Worm (Caenorhabditis elegans): ENCODE results near the gene srh-182.

srh-182 gene

DNA sequence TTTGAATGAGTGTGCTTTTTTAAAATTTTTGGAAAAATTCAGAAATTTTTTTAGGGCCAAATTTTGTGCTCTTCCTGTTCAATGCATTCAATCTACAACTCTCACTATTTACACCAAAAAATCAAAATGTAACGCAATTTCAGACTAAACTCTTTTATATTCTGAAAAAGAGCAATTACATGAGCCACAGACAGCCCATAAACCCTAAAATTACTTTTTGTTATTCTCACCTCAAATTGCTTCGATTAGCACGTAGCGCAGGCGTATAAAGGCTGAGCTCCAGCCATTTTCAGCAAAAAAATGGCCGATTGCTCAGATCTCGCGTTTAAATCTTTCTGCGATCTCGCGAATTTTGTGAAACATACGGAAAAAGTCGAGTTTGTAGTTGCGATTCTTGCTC is 41.9 kb downstream of the srh-182 start, which contains the start of gene srw-82:
TSS of gene srw-82 (plus strand) at position 301 of the 400 bp plus-strand sequence.
- TF ChIP-seq T07F8.4 (tag; optimal IDR thresholded peaks at IDR 0.05) (no peak), Y67H2A.10 (GFP tag; conservative IDR thresholded peaks at IDR 0.05) (no peak), ceh-79 (tag; optimal IDR thresholded peaks at IDR 0.05) (no peak), mcd-1 (GFP tag; IDR thresholded peaks at IDR 0.05) (no peak), unc-130 (GFP tag; optimal IDR thresholded peaks at IDR 0.05) (no peak), hlh-12 (tag; optimal IDR thresholded peaks at IDR 0.05) (no peak), F23B12.7 (tag; optimal IDR thresholded peaks at IDR 0.05; ENCODE audit: insufficient read depth) (no peak), dox-1 (GFP tag; IDR thresholded peaks at IDR 0.05) (no peak), lsy-27 (tag; optimal IDR thresholded peaks at IDR 0.05; ENCODE audit: borderline replicate concordance, insufficient read depth) (no peak), madf-10 (tag; optimal IDR thresholded peaks at IDR 0.05) (no peak), pbrm-1 (GFP tag; IDR thresholded peaks at IDR 0.05) (no peak), mes-4 (tag; optimal IDR thresholded peaks at IDR 0.05) (no peak), Y56A3A.18 (GFP tag; IDR thresholded peaks at IDR 0.05) (no peak), K12H6.12 (tag; optimal IDR thresholded peaks at IDR 0.05) (no peak), F52B5.7 (tag; optimal IDR thresholded peaks at IDR 0.05) (no peak), repo-1 (tag; optimal IDR thresholded peaks at IDR 0.05) (no peak)

DNA sequence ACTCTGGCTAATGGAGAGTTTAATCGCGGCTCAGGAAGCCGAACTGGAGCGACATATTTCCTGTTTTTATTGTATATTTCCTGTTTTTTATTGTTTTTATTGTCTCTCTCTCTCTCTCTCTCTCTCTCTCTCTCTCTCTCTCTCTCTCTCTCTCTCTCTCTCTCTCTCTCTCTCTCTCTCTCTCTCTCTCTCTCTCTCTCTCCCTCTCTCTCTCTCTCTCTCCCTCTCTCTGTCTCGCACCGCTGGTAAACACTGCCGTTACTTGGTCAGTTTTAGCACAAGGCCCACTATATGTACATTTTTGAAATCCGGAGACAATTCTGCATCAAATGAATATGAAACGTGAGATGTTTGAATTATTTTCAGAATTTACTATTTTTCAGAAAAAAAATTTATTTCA is 42.5 kb downstream of the srh-182 start:
- 0 out of 2 replicates have a peak, but pooled peaks have one; percentile 12 for TF ChIP-seq mcd-1 (GFP tag; IDR thresholded peaks at IDR 0.05)
- peak; percentile 81 for TF ChIP-seq egrh-3 (GFP tag; IDR thresholded peaks at IDR 0.05)
- no peak for TF ChIP-seq madf-6 (GFP tag; IDR thresholded peaks at IDR 0.05)
- TF ChIP-seq dpl-1 (GFP tag; optimal IDR thresholded peaks at IDR 0.05) = no peak
- TF ChIP-seq F23B12.7 (tag; optimal IDR thresholded peaks at IDR 0.05; ENCODE audit: insufficient read depth) = no peak
- TF ChIP-seq Y53G8AR.9 (GFP tag; conservative IDR thresholded peaks at IDR 0.05) = no peak
- no peak for TF ChIP-seq ccch-3 (GFP tag; optimal IDR thresholded peaks at IDR 0.05)
- TF ChIP-seq B0035.1 (tag; optimal IDR thresholded peaks at IDR 0.05) = no peak
- TF ChIP-seq hsf-1 (GFP tag; IDR thresholded peaks at IDR 0.05) = no peak
- TF ChIP-seq snpc-4 (GFP tag; optimal IDR thresholded peaks at IDR 0.05) = no peak
- no peak for TF ChIP-seq snpc-4 (tag; optimal IDR thresholded peaks at IDR 0.05)
- no peak for TF ChIP-seq lag-1 (GFP tag; IDR thresholded peaks at IDR 0.05)
- no peak for TF ChIP-seq C06A6.2 (GFP tag; conservative IDR thresholded peaks at IDR 0.05)
- TF ChIP-seq F33H1.4 (GFP tag; IDR thresholded peaks at IDR 0.05) = no peak
- no peak for TF ChIP-seq attf-5 (GFP tag; optimal IDR thresholded peaks at IDR 0.05)

DNA sequence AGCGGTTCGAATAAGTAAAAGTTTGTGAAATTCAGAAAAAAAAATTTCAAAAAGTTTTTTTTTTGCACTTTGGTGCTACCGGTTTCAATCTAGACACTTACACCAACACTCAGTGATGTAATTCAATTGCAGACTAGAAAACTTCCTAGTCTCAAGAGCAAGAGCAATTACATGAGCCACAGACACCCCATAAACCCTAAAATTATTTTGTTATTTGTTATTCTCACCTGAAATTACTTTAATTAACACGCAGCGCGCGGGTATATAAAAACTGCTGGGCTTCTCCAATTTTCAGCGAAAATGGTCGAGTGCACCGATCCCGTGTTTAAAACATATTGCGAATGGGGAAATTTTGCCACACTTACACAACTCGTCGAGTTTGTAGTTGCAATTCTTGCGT is 47.0 kb downstream of the srh-182 start, which contains the start of gene srw-83:
TSS of gene srw-83 (plus strand) at position 301 of the 400 bp plus-strand sequence.
- TF ChIP-seq ztf-22 (GFP tag; optimal IDR thresholded peaks at IDR 0.05) (no peak), let-526 (GFP tag; IDR thresholded peaks at IDR 0.05) (no peak), F10E7.11 (tag; optimal IDR thresholded peaks at IDR 0.05) (no peak), pha-4 (tag; optimal IDR thresholded peaks at IDR 0.05) (no peak), ets-4 (GFP tag; optimal IDR thresholded peaks at IDR 0.05) (no peak)

DNA sequence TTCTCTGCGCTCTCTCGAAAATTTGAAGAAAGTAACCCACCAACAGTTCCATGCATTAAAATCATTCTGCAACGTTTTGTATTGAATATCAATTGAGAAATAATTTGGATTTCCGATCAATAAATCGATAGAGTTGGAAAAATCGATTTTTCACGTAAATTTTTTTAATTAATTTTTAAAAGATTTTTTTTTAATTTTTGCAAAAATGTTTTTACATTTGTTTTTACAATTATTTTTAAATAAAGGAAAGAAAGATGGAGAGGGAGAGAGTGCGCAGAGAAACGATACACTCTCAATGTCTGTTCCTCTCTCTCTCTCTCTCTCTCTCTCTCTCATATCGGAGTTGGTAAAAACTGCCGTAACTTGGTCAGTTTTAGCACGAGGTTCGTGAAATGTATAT is 47.8 kb downstream of the srh-182 start, which contains the start of gene ZK262.19:
TSS of gene ZK262.19 (minus strand) at position 101 of the 400 bp plus-strand sequence.
- TF ChIP-seq egrh-3 (GFP tag; IDR thresholded peaks at IDR 0.05) (no peak), ztf-25 (GFP tag; IDR thresholded peaks at IDR 0.05) (no peak), ceh-40 (GFP tag; IDR thresholded peaks at IDR 0.05) (no peak), ceh-79 (tag; optimal IDR thresholded peaks at IDR 0.05) (no peak), hlh-26 (GFP tag; conservative IDR thresholded peaks at IDR 0.05) (no peak), nfya-2 (GFP tag; IDR thresholded peaks at IDR 0.05) (no peak), hlh-12 (tag; optimal IDR thresholded peaks at IDR 0.05) (no peak), Y95B8A.8 (GFP tag; IDR thresholded peaks at IDR 0.05) (no peak), hrde-1 (tag; optimal IDR thresholded peaks at IDR 0.05; ENCODE audit: borderline replicate concordance) (no peak)
